Fruit fly (Drosophila melanogaster) whole organism: ENCODE measurements around the gene Mco1.

Source experiments
- CG8478 ChIP-seq: fragments of >200 bp; optimal IDR thresholded peaks from 2 replicates; lab custom pipeline; 2018; ENCODE audit warnings: inconsistent platforms
- Dll ChIP-seq: fragments of >200 bp; optimal IDR thresholded peaks from 2 replicates; lab custom pipeline; 2017
- EcR ChIP-seq, 2 experiments: fragments of >200 bp; optimal IDR thresholded peaks; 2 replicates each; lab custom pipeline; 2017; ENCODE audit warnings: missing biosample characterization in 2 of 2, missing genetic modification characterization in 2 of 2, missing genetic modification reagents in 2 of 2
- pan ChIP-seq: fragments of >200 bp; optimal IDR thresholded peaks from 2 replicates; lab custom pipeline; 2017
- psq ChIP-seq: fragments of >200 bp; optimal IDR thresholded peaks from 2 replicates; lab custom pipeline; 2017
- usp ChIP-seq: fragments of >200 bp; optimal IDR thresholded peaks from 2 replicates; lab custom pipeline; 2017; ENCODE audit warnings: missing biosample characterization, missing genetic modification characterization, mixed read lengths

Gene Mco1

DNA sequence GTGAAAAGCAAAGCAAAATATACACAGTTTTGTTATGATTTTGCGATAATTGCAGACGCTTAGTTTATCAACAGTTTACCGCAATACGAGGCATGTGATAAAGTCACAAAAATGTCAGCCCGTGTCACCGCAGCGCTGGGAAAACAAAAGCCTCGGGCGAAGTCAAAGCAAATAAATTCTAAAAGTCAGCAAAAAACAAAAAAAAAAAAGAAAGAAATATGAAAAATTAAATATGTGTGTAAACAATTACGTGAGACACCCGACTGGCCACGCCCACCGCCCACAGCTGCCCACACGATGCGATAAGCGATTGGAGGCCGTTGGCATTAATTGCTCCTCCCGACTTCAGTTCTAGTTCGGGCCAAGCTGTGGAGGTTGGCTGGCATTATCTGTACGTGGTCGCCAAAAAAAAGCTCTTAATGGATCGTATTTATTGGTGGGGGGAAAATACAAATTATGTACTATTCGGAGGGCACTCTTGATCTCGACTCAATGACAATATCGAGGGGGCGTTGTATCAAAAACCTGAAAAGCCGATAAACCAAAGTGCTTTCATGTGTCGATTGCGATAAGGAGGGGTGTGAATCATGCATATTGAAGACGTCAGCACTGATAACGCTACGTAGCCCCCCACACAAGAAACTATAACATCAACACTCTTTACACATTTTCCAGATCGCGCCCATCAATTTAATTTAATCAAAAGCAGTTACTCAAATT, 43.1 kb downstream of the Mco1 start:
- TF ChIP-seq pan (lab: Kevin White, UChicago) (no peak), Dll (lab: Kevin White, UChicago) (no peak), CG8478 (no peak), usp (GFP tag; lab: Kevin White, UChicago) (no peak), EcR (GFP tag; optimal IDR thresholded peaks at IDR 0.05; lab: Kevin White, UChicago) (no peak), psq (lab: Kevin White, UChicago) (no peak)

DNA sequence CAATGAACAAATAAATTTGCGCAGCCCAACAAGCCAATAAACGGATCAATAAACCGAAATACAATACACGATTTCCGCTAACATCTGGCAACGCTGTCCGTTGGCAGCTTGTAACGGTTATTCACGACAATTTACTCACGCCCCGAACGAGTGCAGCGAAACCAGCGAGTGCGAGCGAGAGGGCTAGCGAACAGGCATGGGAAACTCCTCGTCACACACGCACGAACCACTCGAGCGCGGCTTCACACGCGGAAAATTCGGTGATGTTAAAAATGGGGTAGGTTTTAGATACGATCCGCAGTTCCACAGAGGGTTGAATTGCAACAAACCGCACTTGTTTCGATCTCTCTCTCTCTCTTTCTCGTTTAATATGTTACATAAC, 43.7 kb downstream of the Mco1 start:
- no peak for TF ChIP-seq psq (lab: Kevin White, UChicago)
- no peak for TF ChIP-seq pan (lab: Kevin White, UChicago)

DNA sequence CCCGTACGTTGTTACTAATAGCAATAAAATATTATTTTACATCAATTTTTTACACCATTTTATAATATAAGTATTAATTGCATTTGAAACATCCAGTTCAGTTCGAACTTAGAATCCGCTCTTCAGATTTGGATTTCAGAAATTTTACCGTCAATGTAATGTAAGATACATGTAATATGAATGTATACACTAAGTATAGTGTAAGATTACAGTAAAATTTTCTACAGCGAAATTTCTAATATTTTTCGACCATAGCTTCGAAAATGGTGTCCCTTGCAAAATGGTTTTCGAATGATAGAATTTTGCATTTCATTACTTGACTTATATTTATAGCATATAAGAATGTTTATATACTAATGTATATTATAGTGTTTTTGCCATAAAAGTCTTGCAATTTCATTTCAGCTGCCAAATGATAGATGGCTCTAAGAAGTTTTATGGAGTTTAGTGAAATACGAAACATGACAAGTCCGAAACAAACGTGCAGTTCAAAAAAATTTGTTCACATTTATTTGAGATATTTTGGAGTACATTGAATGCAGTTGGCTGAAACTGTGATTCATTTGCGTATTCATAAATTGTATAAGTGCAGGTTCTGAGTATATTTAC, 48.2 kb downstream of the Mco1 start:
- TF ChIP-seq EcR (GFP tag; optimal IDR thresholded peaks at IDR 0.05; lab: Kevin White, UChicago) (no peak), pan (lab: Kevin White, UChicago) (no peak), usp (GFP tag; lab: Kevin White, UChicago) (no peak), Dll (lab: Kevin White, UChicago) (no peak), psq (lab: Kevin White, UChicago) (no peak), CG8478 (no peak)

DNA sequence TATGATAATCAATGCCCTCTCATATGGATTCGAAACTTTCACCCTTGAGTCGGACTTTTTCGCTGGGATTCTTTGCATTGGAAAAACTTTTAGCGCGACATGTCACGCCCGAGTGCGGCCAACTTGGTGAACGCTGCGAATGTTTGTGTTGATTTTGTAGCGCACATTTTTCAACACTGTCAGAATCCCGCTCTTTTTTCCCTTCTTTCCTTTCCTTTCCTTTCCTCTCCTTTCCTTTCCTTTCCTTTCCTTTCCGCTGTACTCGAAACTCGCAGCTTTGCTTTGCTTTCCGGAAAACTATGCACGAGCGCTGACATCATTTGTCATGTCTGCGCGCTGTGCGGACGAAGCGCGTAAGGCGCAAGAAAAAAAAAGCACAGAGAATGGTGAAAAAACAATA, 51.0 kb downstream of the Mco1 start:
- TF ChIP-seq Dll (lab: Kevin White, UChicago) = no peak
- no peak for TF ChIP-seq psq (lab: Kevin White, UChicago)
- no peak for TF ChIP-seq usp (GFP tag; lab: Kevin White, UChicago)
- TF ChIP-seq pan (lab: Kevin White, UChicago) = no peak
